Worm (Caenorhabditis elegans) whole organism, L4 larva: ENCODE measurements around the gene T25B6.6.

ENCODE experiments used
- T26A8.4 ChIP-seq: fragments of 200-800 bp; sonication (Bioruptor generic); IDR thresholded peaks from 2 replicates; pipeline ENCODE4 v1.3.6; 2022; ENCODE audit warnings: missing genetic modification characterization, missing compliant biosample characterization
- arid-1 ChIP-seq: fragments of 200-800 bp; sonication (Bioruptor generic); conservative IDR thresholded peaks from 2 replicates; pipeline ENCODE4 v1.3.6; 2022; ENCODE audit warnings: missing genetic modification reagents, missing genetic modification characterization, missing compliant biosample characterization
- ces-1 ChIP-seq: fragments of 150-350 bp; sonication (generic microtip); optimal IDR thresholded peaks from 4 replicates; lab custom pipeline; 2014; ENCODE audit warnings: missing biosample characterization, missing genetic modification reagents, missing genetic modification characterization
- daf-12 ChIP-seq: fragments of 150-350 bp; optimal IDR thresholded peaks from 2 replicates; lab custom pipeline; 2014; ENCODE audit warnings: missing biosample characterization, missing genetic modification reagents, missing genetic modification characterization
- hmg-1.1 ChIP-seq: fragments of 200-800 bp; sonication (Bioruptor generic); IDR thresholded peaks from 2 replicates; pipeline ENCODE4 v1.3.6; 2022; ENCODE audit warnings: missing genetic modification reagents, missing genetic modification characterization, missing compliant biosample characterization
- lin-13 ChIP-seq: fragments of 150-350 bp; optimal IDR thresholded peaks from 2 replicates; lab custom pipeline; 2014; ENCODE audit warnings: missing biosample characterization, missing genetic modification reagents, missing genetic modification characterization
- lin-39 ChIP-seq: fragments of 150-350 bp; optimal IDR thresholded peaks from 2 replicates; lab custom pipeline; 2014; ENCODE audit warnings: missing biosample characterization, missing genetic modification reagents, missing genetic modification characterization
- lsy-2 ChIP-seq, 2 experiments: fragments of 150-350 bp in 1 of 2; sonication (generic microtip) in 1 of 2; optimal IDR thresholded peaks; 2 replicates each; lab custom pipeline; 2014 to 2017; ENCODE audit warnings: missing biosample characterization in 2 of 2, missing genetic modification characterization in 2 of 2
- nhr-10 ChIP-seq: fragments of 150-350 bp; optimal IDR thresholded peaks from 2 replicates; lab custom pipeline; 2014; ENCODE audit warnings: missing biosample characterization, missing genetic modification characterization
- nhr-237 ChIP-seq: sonication (generic microtip); optimal IDR thresholded peaks from 2 replicates; lab custom pipeline; 2017; ENCODE audit warnings: missing biosample characterization, missing genetic modification characterization
- pqm-1 ChIP-seq: sonication (generic microtip); optimal IDR thresholded peaks from 2 replicates; lab custom pipeline; 2017; ENCODE audit warnings: missing biosample characterization, missing genetic modification characterization

- TF ChIP-seq lsy-2 (tag; optimal IDR thresholded peaks at IDR 0.05; lab: Kevin White, UChicago): no peak
- TF ChIP-seq lin-13 (GFP tag; lab: Kevin White, UChicago): no peak
- TF ChIP-seq ces-1: no peak
- no peak for TF ChIP-seq nhr-237 (tag; lab: Kevin White, UChicago)
- TF ChIP-seq daf-12 (tag; lab: Kevin White, UChicago): no peak
- TF ChIP-seq hmg-1.1 (GFP tag; lab: Robert Waterston, UW): no peak
- no peak for TF ChIP-seq pqm-1 (tag; lab: Kevin White, UChicago)
- TF ChIP-seq lin-39 (tag; lab: Kevin White, UChicago): no peak
- no peak for TF ChIP-seq arid-1
- no peak for TF ChIP-seq T26A8.4
- TF ChIP-seq nhr-10 (tag; lab: Kevin White, UChicago): no peak
Observed at ce11 chrX:9027304-9027703, 4.6 kb upstream of the T25B6.6 start, which contains the start of gene T25B6.3.
